Fruit fly (Drosophila melanogaster) whole organism, embryonic: ENCODE data around the gene CG15539.

Experiments used
- CG10267 ChIP-seq: fragments of 200-800 bp; sonication (Bioruptor generic); optimal IDR thresholded peaks from 2 replicates; lab custom pipeline; 2018; ENCODE audit warnings: missing biosample characterization, mild to moderate bottlenecking, missing genetic modification characterization, moderate library complexity
- CG10979 ChIP-seq: fragments of 200-800 bp; sonication (Bioruptor generic); optimal IDR thresholded peaks from 2 replicates; lab custom pipeline; 2018; ENCODE audit warnings: missing biosample characterization, mild to moderate bottlenecking, missing genetic modification characterization, moderate library complexity
- CG11696 ChIP-seq: fragments of 200-800 bp; sonication (Bioruptor generic); IDR thresholded peaks from 2 replicates; pipeline ENCODE4 v1.3.6; 2022; ENCODE audit warnings: missing biosample characterization, missing genetic modification characterization
- CG12219 ChIP-seq: fragments of 200-800 bp; sonication (Bioruptor generic); optimal IDR thresholded peaks from 3 replicates; lab custom pipeline; 2018; ENCODE audit warnings: missing biosample characterization, mild to moderate bottlenecking, missing genetic modification characterization
- CG12391 ChIP-seq: fragments of 200-800 bp; sonication (Bioruptor generic); optimal IDR thresholded peaks from 3 replicates; lab custom pipeline; 2018; ENCODE audit warnings: missing biosample characterization, mild to moderate bottlenecking, missing genetic modification characterization, moderate library complexity
- CG13424 ChIP-seq: fragments of 200-800 bp; sonication (Bioruptor generic); optimal IDR thresholded peaks from 2 replicates; lab custom pipeline; 2019; ENCODE audit warnings: missing biosample characterization, mild to moderate bottlenecking, missing genetic modification characterization, moderate library complexity
- CG15269 ChIP-seq: fragments of 200-800 bp; sonication (Bioruptor generic); optimal IDR thresholded peaks from 2 replicates; lab custom pipeline; 2018; ENCODE audit warnings: missing biosample characterization, mild to moderate bottlenecking, missing genetic modification characterization, moderate library complexity
- CG15479 ChIP-seq: fragments of 200-800 bp; sonication (Bioruptor generic); optimal IDR thresholded peaks from 3 replicates; lab custom pipeline; 2019; ENCODE audit warnings: missing biosample characterization, mild to moderate bottlenecking, missing genetic modification characterization, moderate library complexity
- CG15696 ChIP-seq: fragments of 200-800 bp; sonication (Bioruptor generic); optimal IDR thresholded peaks from 2 replicates; lab custom pipeline; 2019; ENCODE audit warnings: missing biosample characterization, mild to moderate bottlenecking, missing genetic modification characterization, moderate library complexity
- CG1602 ChIP-seq: fragments of 200-800 bp; sonication (Bioruptor generic); optimal IDR thresholded peaks from 3 replicates; lab custom pipeline; 2016; ENCODE audit warnings: missing biosample characterization, missing genetic modification characterization
- CG17359 ChIP-seq: fragments of 200-800 bp; sonication (Bioruptor generic); optimal IDR thresholded peaks from 3 replicates; lab custom pipeline; 2018; ENCODE audit warnings: missing biosample characterization, mild to moderate bottlenecking, missing genetic modification characterization, moderate library complexity
- CG18599 ChIP-seq: fragments of 200-800 bp; sonication (Bioruptor generic); optimal IDR thresholded peaks from 3 replicates; lab custom pipeline; 2017; ENCODE audit warnings: missing biosample characterization, missing genetic modification characterization, mild to moderate bottlenecking, moderate library complexity, missing genetic modification reagents
- CG2199 ChIP-seq: fragments of 200-800 bp; sonication (Bioruptor generic); IDR thresholded peaks from 3 replicates; pipeline ENCODE4 v1.3.6; 2022; ENCODE audit warnings: missing biosample characterization, missing genetic modification characterization
- CG2202 ChIP-seq: fragments of 200-800 bp; sonication (Bioruptor generic); optimal IDR thresholded peaks from 2 replicates; lab custom pipeline; 2018; ENCODE audit warnings: missing biosample characterization, mild to moderate bottlenecking, missing genetic modification characterization
- CG4328 ChIP-seq: fragments of 200-800 bp; sonication (Bioruptor generic); optimal IDR thresholded peaks from 3 replicates; lab custom pipeline; 2017; ENCODE audit warnings: missing biosample characterization, missing genetic modification reagents, missing genetic modification characterization
- CG4424 ChIP-seq: fragments of 200-800 bp; sonication (Bioruptor generic); optimal IDR thresholded peaks from 3 replicates; lab custom pipeline; 2016; ENCODE audit warnings: missing biosample characterization, missing genetic modification characterization
- CG4820 ChIP-seq: fragments of 200-800 bp; sonication (Bioruptor generic); optimal IDR thresholded peaks from 3 replicates; lab custom pipeline; 2016; ENCODE audit warnings: missing biosample characterization, missing genetic modification characterization
- CG6689 ChIP-seq: fragments of 200-800 bp; sonication (Bioruptor generic); IDR thresholded peaks from 2 replicates; pipeline ENCODE4 v1.3.6; 2022; ENCODE audit warnings: missing biosample characterization, missing genetic modification characterization
- CG6813 ChIP-seq: fragments of 200-800 bp; sonication (Bioruptor generic); optimal IDR thresholded peaks from 2 replicates; lab custom pipeline; 2017; ENCODE audit warnings: missing biosample characterization, missing genetic modification characterization, mild to moderate bottlenecking, moderate library complexity, missing genetic modification reagents
- E2f1 ChIP-seq: fragments of 200-800 bp; sonication (Bioruptor generic); IDR thresholded peaks from 2 replicates; pipeline ENCODE4 v1.3.6; 2022; ENCODE audit warnings: missing biosample characterization, missing genetic modification characterization
- Fer1 ChIP-seq: fragments of 200-800 bp; sonication (Bioruptor generic); optimal IDR thresholded peaks from 2 replicates; lab custom pipeline; 2017; ENCODE audit warnings: missing biosample characterization, mild to moderate bottlenecking, missing genetic modification characterization
- H2.0 ChIP-seq: fragments of 200-800 bp; sonication (Bioruptor generic); IDR thresholded peaks from 2 replicates; pipeline ENCODE4 v1.3.6; 2022; ENCODE audit warnings: missing biosample characterization, missing genetic modification characterization
- HHEX ChIP-seq: fragments of 200-800 bp; sonication (Bioruptor generic); optimal IDR thresholded peaks from 3 replicates; lab custom pipeline; 2017; ENCODE audit warnings: missing biosample characterization, mild to moderate bottlenecking, missing genetic modification characterization, missing genetic modification reagents
- Hmr ChIP-seq: fragments of 200-800 bp; sonication (Bioruptor generic); optimal IDR thresholded peaks from 3 replicates; lab custom pipeline; 2017; ENCODE audit warnings: mild to moderate bottlenecking, missing biosample characterization, missing genetic modification reagents, missing genetic modification characterization
- Jarid2 ChIP-seq: fragments of 200-800 bp; sonication (Bioruptor generic); optimal IDR thresholded peaks from 3 replicates; lab custom pipeline; 2017; ENCODE audit warnings: mild to moderate bottlenecking, missing biosample characterization, missing genetic modification reagents, missing genetic modification characterization
- PHDP ChIP-seq: fragments of 200-800 bp; sonication (Bioruptor generic); optimal IDR thresholded peaks from 3 replicates; lab custom pipeline; 2018; ENCODE audit warnings: missing biosample characterization, mild to moderate bottlenecking, missing genetic modification characterization, moderate library complexity
- Ptx1 ChIP-seq: fragments of 200-800 bp; sonication (Bioruptor generic); IDR thresholded peaks from 2 replicates; pipeline ENCODE4 v1.3.6; 2022; ENCODE audit warnings: missing biosample characterization, missing genetic modification characterization
- abd-A ChIP-seq: fragments of 200-800 bp; sonication (Bioruptor generic); optimal IDR thresholded peaks from 3 replicates; lab custom pipeline; 2019; ENCODE audit warnings: missing biosample characterization, mild to moderate bottlenecking, missing genetic modification characterization, moderate library complexity
- cad ChIP-seq: fragments of >200 bp; optimal IDR thresholded peaks from 2 replicates; lab custom pipeline; 2017; ENCODE audit warnings: missing biosample characterization, missing genetic modification characterization
- chinmo ChIP-seq: fragments of 200-800 bp; sonication (Bioruptor generic); IDR thresholded peaks from 4 replicates; pipeline ENCODE4 v1.3.6; 2022; ENCODE audit warnings: missing biosample characterization, missing genetic modification characterization; ENCODE audit not compliant: partially characterized antibody
- ci ChIP-seq: fragments of 200-800 bp; sonication (Bioruptor generic); IDR thresholded peaks from 3 replicates; pipeline ENCODE4 v1.3.6; 2022; ENCODE audit warnings: missing biosample characterization, missing genetic modification characterization
- disco-r ChIP-seq: fragments of 200-800 bp; sonication (Bioruptor generic); optimal IDR thresholded peaks from 2 replicates; lab custom pipeline; 2016; ENCODE audit warnings: missing biosample characterization, missing genetic modification characterization
- dmrt11E ChIP-seq: fragments of 200-800 bp; sonication (Bioruptor generic); optimal IDR thresholded peaks from 3 replicates; lab custom pipeline; 2018; ENCODE audit warnings: missing biosample characterization, mild to moderate bottlenecking, missing genetic modification characterization, moderate library complexity
- dmrt99B ChIP-seq: fragments of 200-800 bp; sonication (Bioruptor generic); optimal IDR thresholded peaks from 2 replicates; lab custom pipeline; 2018; ENCODE audit warnings: missing biosample characterization, mild to moderate bottlenecking, missing genetic modification characterization, moderate library complexity
- gcm ChIP-seq: fragments of 200-800 bp; sonication (Bioruptor generic); optimal IDR thresholded peaks from 2 replicates; lab custom pipeline; 2019; ENCODE audit warnings: missing biosample characterization, mild to moderate bottlenecking, missing genetic modification characterization, moderate library complexity
- grau ChIP-seq: fragments of 200-800 bp; optimal IDR thresholded peaks from 3 replicates; lab custom pipeline; 2019; ENCODE audit warnings: missing biosample characterization, mild to moderate bottlenecking, missing genetic modification characterization, moderate library complexity
- hb ChIP-seq: fragments of 200-800 bp; sonication (Bioruptor generic); IDR thresholded peaks from 3 replicates; pipeline ENCODE4 v1.3.6; 2022; ENCODE audit warnings: missing biosample characterization, missing genetic modification characterization; ENCODE audit not compliant: partially characterized antibody
- lab ChIP-seq: fragments of 200-800 bp; sonication (Bioruptor generic); optimal IDR thresholded peaks from 3 replicates; lab custom pipeline; 2017; ENCODE audit warnings: missing biosample characterization, missing genetic modification characterization, mild to moderate bottlenecking, moderate library complexity, missing genetic modification reagents
- mirr ChIP-seq: fragments of 200-800 bp; sonication (Bioruptor generic); optimal IDR thresholded peaks from 3 replicates; lab custom pipeline; 2018; ENCODE audit warnings: missing biosample characterization, mild to moderate bottlenecking, missing genetic modification characterization
- nom ChIP-seq: fragments of 200-800 bp; sonication (Bioruptor generic); optimal IDR thresholded peaks from 2 replicates; lab custom pipeline; 2017; ENCODE audit warnings: missing biosample characterization, missing genetic modification characterization, mild to moderate bottlenecking, moderate library complexity, missing genetic modification reagents
- pros ChIP-seq: fragments of 200-800 bp; sonication (Bioruptor generic); optimal IDR thresholded peaks from 3 replicates; lab custom pipeline; 2019; ENCODE audit warnings: missing biosample characterization, mild to moderate bottlenecking, missing genetic modification characterization, moderate library complexity
- ranshi ChIP-seq: fragments of 200-800 bp; sonication (Bioruptor generic); IDR thresholded peaks from 2 replicates; pipeline ENCODE4 v1.3.6; 2022; ENCODE audit warnings: missing biosample characterization, missing genetic modification characterization
- sc ChIP-seq, 3 experiments: fragments of >200 bp in 2 of 3; fragments of 200-800 bp in 1 of 3; sonication (Bioruptor generic) in 1 of 3; optimal IDR thresholded peaks; 2 replicates in 2 of 3; 3 replicates in 1 of 3; lab custom pipeline; 2017; ENCODE audit warnings: mild to moderate bottlenecking in 1 of 3, missing biosample characterization in 1 of 3, missing genetic modification characterization in 1 of 3, missing genetic modification reagents in 1 of 3
- stc ChIP-seq: fragments of 200-800 bp; sonication (Bioruptor generic); IDR thresholded peaks from 2 replicates; pipeline ENCODE4 v1.3.6; 2022; ENCODE audit warnings: missing biosample characterization, missing genetic modification characterization
- tio ChIP-seq: fragments of 200-800 bp; sonication (Bioruptor generic); optimal IDR thresholded peaks from 2 replicates; lab custom pipeline; 2017; ENCODE audit warnings: missing biosample characterization, missing genetic modification characterization, inconsistent platforms
- trh ChIP-seq: fragments of 200-800 bp; sonication (Bioruptor generic); optimal IDR thresholded peaks from 2 replicates; lab custom pipeline; 2016; ENCODE audit warnings: missing biosample characterization, missing genetic modification characterization
- unpg ChIP-seq: fragments of 200-800 bp; sonication (Bioruptor generic); optimal IDR thresholded peaks from 3 replicates; lab custom pipeline; 2018; ENCODE audit warnings: missing biosample characterization, mild to moderate bottlenecking, missing genetic modification characterization, moderate library complexity

Gene CG15539

DNA sequence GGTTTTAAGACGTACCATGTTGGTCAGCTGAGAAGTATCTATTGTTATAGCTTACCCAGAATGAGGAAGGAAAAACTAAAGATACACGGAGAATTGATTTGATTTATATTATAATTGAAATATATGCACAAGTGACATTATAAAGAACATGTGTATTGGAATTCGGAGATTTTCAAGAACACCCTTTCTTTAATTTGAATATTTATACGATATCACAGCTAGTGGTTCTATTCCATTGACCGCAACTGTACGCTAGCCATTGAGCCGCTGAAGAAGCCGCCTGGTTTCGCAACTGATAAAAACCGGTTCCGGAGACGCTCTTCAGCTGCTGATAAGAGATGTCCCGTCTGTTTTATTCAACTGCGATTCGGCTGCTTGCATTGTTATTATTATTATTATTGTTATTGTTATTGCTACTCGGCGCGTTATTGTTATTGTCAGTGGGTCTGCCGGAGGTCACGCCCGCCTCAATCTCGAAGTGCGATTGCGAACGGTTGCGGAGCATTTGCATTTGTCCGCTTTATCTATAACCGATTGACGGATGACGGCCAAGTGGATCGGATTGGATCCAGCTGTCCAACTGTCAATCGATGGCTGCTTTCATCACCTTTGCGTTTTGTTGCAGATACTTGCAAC, 44.1 kb upstream of the CG15539 start (continued):
- TF ChIP-seq chinmo (GFP tag; lab: Robert Waterston, UW) (0 out of 4 replicates have a peak, but pooled peaks have one; percentile 12), CG4328 (peak; percentile 6), grau (tag; lab: Kevin White, UChicago) (peak; percentile 38), CG13424 (tag; lab: Kevin White, UChicago) (peak; percentile 41), CG11696 (GFP tag; lab: Robert Waterston, UW) (peak; percentile 89), CG1602 (GFP tag; lab: Kevin White, UChicago) (no peak), Ptx1 (GFP tag; lab: Robert Waterston, UW) (peak; percentile 42; the same call in 1 of the 2 replicates), CG10979 (tag; lab: Kevin White, UChicago) (peak; percentile 26), trh (no peak), unpg (GFP tag; lab: Kevin White, UChicago) (peak; percentile 47), CG15269 (tag; lab: Kevin White, UChicago) (peak; percentile 56), CG10267 (peak; percentile 30), CG17359 (tag; lab: Kevin White, UChicago) (peak; percentile 29), nom (GFP tag; lab: Kevin White, UChicago) (peak; percentile 21), Jarid2 (no peak), CG6689 (GFP tag; lab: Robert Waterston, UW) (0 out of 2 replicates have a peak, but pooled peaks have one; percentile 37), dmrt11E (tag; lab: Kevin White, UChicago) (peak; percentile 32), tio (GFP tag; lab: Kevin White, UChicago) (no peak), CG4820 (GFP tag; lab: Kevin White, UChicago) (peak; percentile 10), stc (GFP tag; lab: Robert Waterston, UW) (0 out of 2 replicates have a peak, but pooled peaks have one; percentile 8), CG6813 (peak; percentile 15), sc (optimal IDR thresholded peaks at IDR 0.05; lab: Kevin White, UChicago) (no peak), sc (GFP tag; optimal IDR thresholded peaks at IDR 0.05; lab: Kevin White, UChicago) (no peak), CG2199 (GFP tag; lab: Robert Waterston, UW) (0 out of 3 replicates have a peak, but pooled peaks have one; percentile 45), disco-r (GFP tag; lab: Kevin White, UChicago) (no peak), Fer1 (GFP tag; lab: Kevin White, UChicago) (peak; percentile 35), CG12219 (peak; percentile 41), abd-A (tag; lab: Kevin White, UChicago) (no peak), dmrt99B (tag; lab: Kevin White, UChicago) (peak; percentile 68), CG15479 (GFP tag; lab: Kevin White, UChicago) (peak; percentile 21), Hmr (GFP tag; lab: Kevin White, UChicago) (peak; percentile 4), hb (no peak), ci (GFP tag; lab: Robert Waterston, UW) (peak; percentile 70; the same call in 2 of the 3 replicates), mirr (GFP tag; lab: Kevin White, UChicago) (no peak), PHDP (tag; lab: Kevin White, UChicago) (peak; percentile 29), CG12391 (tag; lab: Kevin White, UChicago) (peak; percentile 43), CG15696 (peak; percentile 3), cad (GFP tag; lab: Kevin White, UChicago) (no peak), pros (GFP tag; lab: Kevin White, UChicago) (peak; percentile 63), lab (GFP tag; lab: Kevin White, UChicago) (peak; percentile 51), CG2202 (tag; lab: Kevin White, UChicago) (no peak), ranshi (GFP tag; lab: Robert Waterston, UW) (peak; percentile 31; the same call in 1 of the 2 replicates), CG18599 (peak; percentile 16), HHEX (GFP tag; lab: Kevin White, UChicago) (peak; percentile 15), E2f1 (GFP tag; lab: Robert Waterston, UW) (0 out of 2 replicates have a peak, but pooled peaks have one; percentile 30), CG4424 (GFP tag; lab: Kevin White, UChicago) (peak; percentile 17), H2.0 (0 out of 2 replicates have a peak, but pooled peaks have one; percentile 41), gcm (peak; percentile 15)
